In the genomic region with DNA sequence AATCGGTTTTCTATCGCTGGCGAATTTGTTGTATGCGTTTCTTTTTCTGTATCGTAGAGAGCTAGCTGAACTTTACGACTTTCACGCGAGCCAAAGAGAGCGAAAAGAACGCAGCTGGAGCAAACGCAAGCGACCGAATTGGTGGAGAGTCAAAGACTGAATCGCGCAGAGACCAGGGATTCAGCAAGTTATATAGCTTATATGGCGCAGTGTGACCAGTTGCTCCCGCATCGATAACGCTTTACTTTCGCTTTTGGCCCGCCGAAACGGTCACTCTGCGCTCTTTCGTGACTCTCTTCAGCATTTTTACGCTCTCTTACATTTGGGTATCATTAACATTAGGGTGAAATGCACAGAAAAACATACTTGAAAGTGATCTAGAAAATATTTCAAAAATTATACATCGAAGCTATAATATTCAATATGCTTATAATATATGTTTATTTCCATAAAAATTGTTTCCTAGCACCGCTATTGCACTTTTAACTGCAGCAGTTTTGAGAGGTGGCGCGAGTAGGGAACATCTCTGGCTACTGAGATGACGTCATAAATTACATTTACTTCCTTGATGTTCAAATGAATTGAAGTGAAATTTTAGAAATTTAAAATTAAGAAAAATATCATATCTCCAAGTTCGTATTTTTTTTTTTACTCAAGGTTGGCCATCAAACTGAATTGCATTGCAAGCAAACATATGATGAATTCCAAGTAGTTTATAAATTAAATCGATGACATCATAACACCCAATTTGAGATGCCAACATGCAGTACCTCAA, we compare ENCODE assay signal across 2 fruit fly cellular contexts.
TF ChIP-seq lines count a peak whose summit lies in the region.

TSS of gene glec (minus strand) at position 169 of the 775 bp plus-strand sequence.

TF ChIP-seq in whole organism, embryonic, 481 proteins besides CTCF, POLR2A, EP300 and RAD21 (continued from another document and continues in another):
- TF ChIP-seq stwl (tag; optimal IDR thresholded peaks at IDR 0.05; lab: Kevin White, UChicago): peak; percentile 70
- peak; percentile 45; the same call in 1 of the 2 replicates for TF ChIP-seq Adf1 (GFP tag; IDR thresholded peaks at IDR 0.05; lab: Robert Waterston, UW)
- no peak for TF ChIP-seq CG14667 (GFP tag; IDR thresholded peaks at IDR 0.05; lab: Robert Waterston, UW)
- TF ChIP-seq CG13424 (tag; optimal IDR thresholded peaks at IDR 0.05; lab: Kevin White, UChicago): peak; percentile 51
- TF ChIP-seq CG3281 (GFP tag; optimal IDR thresholded peaks at IDR 0.05; lab: Kevin White, UChicago): peak; percentile 6
- no peak for TF ChIP-seq mam (GFP tag; optimal IDR thresholded peaks at IDR 0.05; lab: Kevin White, UChicago)
- no peak; the same call in 2 of the 3 replicates for TF ChIP-seq CG7963 (GFP tag; IDR thresholded peaks at IDR 0.05; lab: Robert Waterston, UW; ENCODE audit: partially characterized antibody)
- TF ChIP-seq CG5953 (GFP tag; IDR thresholded peaks at IDR 0.05; lab: Robert Waterston, UW): no peak
- no peak for TF ChIP-seq sc (optimal IDR thresholded peaks at IDR 0.05; lab: Kevin White, UChicago)
- no peak for TF ChIP-seq sc (GFP tag; optimal IDR thresholded peaks at IDR 0.05; lab: Kevin White, UChicago)
- TF ChIP-seq CG7745 (tag; optimal IDR thresholded peaks at IDR 0.05; lab: Kevin White, UChicago): no peak
- no peak for TF ChIP-seq CG14860 (GFP tag; IDR thresholded peaks at IDR 0.05; lab: Robert Waterston, UW; ENCODE audit: partially characterized antibody)
- TF ChIP-seq Hmr (GFP tag; optimal IDR thresholded peaks at IDR 0.05; lab: Kevin White, UChicago): peak; percentile 61
- peak; percentile 22 for TF ChIP-seq MESR4 (GFP tag; optimal IDR thresholded peaks at IDR 0.05; lab: Kevin White, UChicago)
- TF ChIP-seq CoRest (tag; optimal IDR thresholded peaks at IDR 0.05; lab: Kevin White, UChicago): peak; percentile 53
- peak; percentile 36; the same call in 1 of the 2 replicates for TF ChIP-seq sna (GFP tag; IDR thresholded peaks at IDR 0.05; lab: Robert Waterston, UW; ENCODE audit: partially characterized antibody)
- no peak for TF ChIP-seq Mrtf (GFP tag; IDR thresholded peaks at IDR 0.05; lab: Robert Waterston, UW)
- no peak for TF ChIP-seq CG4730 (GFP tag; IDR thresholded peaks at IDR 0.05; lab: Robert Waterston, UW)
- no peak for TF ChIP-seq CG8281 (tag; optimal IDR thresholded peaks at IDR 0.05; lab: Kevin White, UChicago)
- TF ChIP-seq Med (GFP tag; lab: Kevin White, UChicago): peak; percentile 93
- peak; percentile 61 for TF ChIP-seq her (GFP tag; optimal IDR thresholded peaks at IDR 0.05; lab: Kevin White, UChicago)
- peak; percentile 27; the same call in 1 of the 2 replicates for TF ChIP-seq CG9932 (GFP tag; IDR thresholded peaks at IDR 0.05; lab: Robert Waterston, UW)
- TF ChIP-seq dmrt11E (tag; optimal IDR thresholded peaks at IDR 0.05; lab: Kevin White, UChicago): peak; percentile 56
- TF ChIP-seq Sox102F (GFP tag; optimal IDR thresholded peaks at IDR 0.05; lab: Kevin White, UChicago): peak; percentile 36
- TF ChIP-seq kni (GFP tag; optimal IDR thresholded peaks at IDR 0.05; lab: Kevin White, UChicago): peak; percentile 6
- peak; percentile 87 for TF ChIP-seq NC2β (GFP tag; optimal IDR thresholded peaks at IDR 0.05; lab: Kevin White, UChicago)
- peak; percentile 99 for TF ChIP-seq Jarid2 (GFP tag; optimal IDR thresholded peaks at IDR 0.05; lab: Kevin White, UChicago)
- TF ChIP-seq chinmo (GFP tag; IDR thresholded peaks at IDR 0.05; lab: Robert Waterston, UW; ENCODE audit: partially characterized antibody): peak; percentile 91
- TF ChIP-seq grau (tag; optimal IDR thresholded peaks at IDR 0.05; lab: Kevin White, UChicago): peak; percentile 27
- peak; percentile 18 for TF ChIP-seq salm (tag; optimal IDR thresholded peaks at IDR 0.05; lab: Kevin White, UChicago)
- TF ChIP-seq Drgx (GFP tag; IDR thresholded peaks at IDR 0.05; lab: Robert Waterston, UW): peak; percentile 41; the same call in 1 of the 2 replicates
- TF ChIP-seq Nf-YC (tag; optimal IDR thresholded peaks at IDR 0.05; lab: Kevin White, UChicago): peak; percentile 1
- TF ChIP-seq Spps (tag; optimal IDR thresholded peaks at IDR 0.05; lab: Kevin White, UChicago): no peak
- TF ChIP-seq Dek (tag; optimal IDR thresholded peaks at IDR 0.05; lab: Kevin White, UChicago): peak; percentile 2
- TF ChIP-seq CG17802 (tag; optimal IDR thresholded peaks at IDR 0.05; lab: Kevin White, UChicago): no peak
- no peak for TF ChIP-seq sens-2 (GFP tag; IDR thresholded peaks at IDR 0.05; lab: Robert Waterston, UW)
- peak; percentile 71 for TF ChIP-seq NFAT (GFP tag; IDR thresholded peaks at IDR 0.05; lab: Robert Waterston, UW)
- no peak for TF ChIP-seq CG10654 (GFP tag; optimal IDR thresholded peaks at IDR 0.05; lab: Kevin White, UChicago)
- TF ChIP-seq Six4 (GFP tag; optimal IDR thresholded peaks at IDR 0.05; lab: Kevin White, UChicago): no peak
- TF ChIP-seq CG18619 (GFP tag; optimal IDR thresholded peaks at IDR 0.05; lab: Kevin White, UChicago): no peak
- TF ChIP-seq gsb (GFP tag; IDR thresholded peaks at IDR 0.05; lab: Robert Waterston, UW): peak; percentile 32; the same call in 1 of the 2 replicates
- TF ChIP-seq CG8944 (GFP tag; optimal IDR thresholded peaks at IDR 0.05; lab: Kevin White, UChicago): peak; percentile 10
- TF ChIP-seq ERR (GFP tag; optimal IDR thresholded peaks at IDR 0.05; lab: Kevin White, UChicago): peak; percentile 66
- TF ChIP-seq dmrt99B (tag; optimal IDR thresholded peaks at IDR 0.05; lab: Kevin White, UChicago): peak; percentile 21
- no peak for TF ChIP-seq crp (GFP tag; optimal IDR thresholded peaks at IDR 0.05; lab: Kevin White, UChicago)
- no peak for TF ChIP-seq bcd (GFP tag; optimal IDR thresholded peaks at IDR 0.05; lab: Kevin White, UChicago)
- TF ChIP-seq CG34224 (GFP tag; IDR thresholded peaks at IDR 0.05; lab: Robert Waterston, UW; ENCODE audit: partially characterized antibody): peak; percentile 47; the same call in 1 of the 3 replicates
- TF ChIP-seq btn (GFP tag; optimal IDR thresholded peaks at IDR 0.05; lab: Kevin White, UChicago): no peak
- TF ChIP-seq CG17385 (GFP tag; optimal IDR thresholded peaks at IDR 0.05; lab: Kevin White, UChicago): peak; percentile 34
- peak; percentile 23; the same call in 1 of the 2 replicates for TF ChIP-seq Ptx1 (GFP tag; IDR thresholded peaks at IDR 0.05; lab: Robert Waterston, UW)
- no peak for TF ChIP-seq CG1832 (GFP tag; optimal IDR thresholded peaks at IDR 0.05; lab: Kevin White, UChicago)
- TF ChIP-seq CG6791 (GFP tag; IDR thresholded peaks at IDR 0.05; lab: Robert Waterston, UW; ENCODE audit: partially characterized antibody): peak; percentile 71; the same call in 2 of the 3 replicates
- peak in 1 of 2 experiments; percentile 8 for TF ChIP-seq bsh (GFP tag; optimal IDR thresholded peaks at IDR 0.05; lab: Kevin White, UChicago)
- peak; percentile 46 for TF ChIP-seq CrebB (tag; optimal IDR thresholded peaks at IDR 0.05; lab: Kevin White, UChicago)
- peak; percentile 4 for TF ChIP-seq Hr3 (GFP tag; optimal IDR thresholded peaks at IDR 0.05; lab: Kevin White, UChicago)
- no peak for TF ChIP-seq hkb (optimal IDR thresholded peaks at IDR 0.05; lab: Kevin White, UChicago)
- TF ChIP-seq hkb (GFP tag; IDR thresholded peaks at IDR 0.05; lab: Robert Waterston, UW): no peak
- TF ChIP-seq HmgD (GFP tag; optimal IDR thresholded peaks at IDR 0.05; lab: Kevin White, UChicago): peak; percentile 77
- TF ChIP-seq CG14014 (GFP tag; IDR thresholded peaks at IDR 0.05; lab: Robert Waterston, UW): peak; percentile 44; the same call in 1 of the 2 replicates

TF ChIP-seq in whole organism, prepupa, 60 proteins besides CTCF, POLR2A, EP300 and RAD21 (continued from another document):
- TF ChIP-seq CG1621 (tag; optimal IDR thresholded peaks at IDR 0.05; lab: Kevin White, UChicago) (peak; percentile 31), dsx (GFP tag; optimal IDR thresholded peaks at IDR 0.05; lab: Kevin White, UChicago; ENCODE audit: poor library complexity, severe bottlenecking) (peak; percentile 29), Sox102F (GFP tag; optimal IDR thresholded peaks at IDR 0.05; lab: Kevin White, UChicago) (peak; percentile 82), svp (GFP tag; lab: Kevin White, UChicago) (peak; percentile 84), Smox (GFP tag; optimal IDR thresholded peaks at IDR 0.05; lab: Kevin White, UChicago) (peak; percentile 77), CG10631 (GFP tag; optimal IDR thresholded peaks at IDR 0.05; lab: Kevin White, UChicago) (peak; percentile 42), Sox14 (GFP tag; optimal IDR thresholded peaks at IDR 0.05; lab: Kevin White, UChicago) (peak; percentile 62), CG7368 (GFP tag; optimal IDR thresholded peaks at IDR 0.05; lab: Kevin White, UChicago) (no peak), CG32006 (GFP tag; optimal IDR thresholded peaks at IDR 0.05; lab: Kevin White, UChicago) (peak; percentile 60), net (GFP tag; optimal IDR thresholded peaks at IDR 0.05; lab: Kevin White, UChicago) (peak; percentile 35), Sox15 (GFP tag; optimal IDR thresholded peaks at IDR 0.05; lab: Kevin White, UChicago) (peak; percentile 11)
